Fruit fly (Drosophila melanogaster) whole organism, prepupa: ENCODE measurements around the gene Mettl4.

ENCODE experiments used
- CG6276 ChIP-seq: fragments of 200-800 bp; sonication (Bioruptor generic); optimal IDR thresholded peaks from 2 replicates; lab custom pipeline; 2017; ENCODE audit warnings: missing biosample characterization, mild to moderate bottlenecking, missing genetic modification characterization
- CG6808 ChIP-seq: fragments of 200-800 bp; sonication (Bioruptor generic); optimal IDR thresholded peaks from 3 replicates; lab custom pipeline; 2017; ENCODE audit warnings: missing biosample characterization, missing genetic modification characterization, mild to moderate bottlenecking, moderate library complexity, missing genetic modification reagents
- Sox102F ChIP-seq: fragments of 200-800 bp; sonication (Bioruptor generic); optimal IDR thresholded peaks from 2 replicates; lab custom pipeline; 2016; ENCODE audit warnings: missing biosample characterization, mild to moderate bottlenecking, missing genetic modification characterization

DNA sequence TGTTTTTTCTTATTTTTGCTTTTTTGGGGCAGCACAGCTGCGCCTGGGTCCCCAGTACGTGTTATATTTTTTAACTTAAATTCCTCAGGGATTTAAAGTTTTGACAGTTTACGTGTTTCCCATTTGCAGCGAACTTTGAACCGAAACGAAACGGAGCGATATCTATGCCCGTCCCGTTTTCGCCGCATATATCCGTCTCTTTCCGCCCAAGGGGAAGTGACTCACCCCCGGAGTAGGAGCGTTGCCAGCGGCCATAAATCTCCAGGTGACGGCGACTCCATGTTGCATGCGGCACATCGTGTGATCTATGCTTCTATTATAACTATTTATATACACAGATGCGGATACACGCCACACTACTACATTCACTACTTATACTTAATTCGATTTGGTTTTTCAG is 10.7 kb upstream of the Mettl4 start:
- no peak for TF ChIP-seq Sox102F (GFP tag; lab: Kevin White, UChicago)
- TF ChIP-seq CG6808 (GFP tag; lab: Kevin White, UChicago) = no peak
- TF ChIP-seq CG6276 = no peak
